Fruit fly (Drosophila melanogaster): ENCODE results near the gene CG5435.

DNA sequence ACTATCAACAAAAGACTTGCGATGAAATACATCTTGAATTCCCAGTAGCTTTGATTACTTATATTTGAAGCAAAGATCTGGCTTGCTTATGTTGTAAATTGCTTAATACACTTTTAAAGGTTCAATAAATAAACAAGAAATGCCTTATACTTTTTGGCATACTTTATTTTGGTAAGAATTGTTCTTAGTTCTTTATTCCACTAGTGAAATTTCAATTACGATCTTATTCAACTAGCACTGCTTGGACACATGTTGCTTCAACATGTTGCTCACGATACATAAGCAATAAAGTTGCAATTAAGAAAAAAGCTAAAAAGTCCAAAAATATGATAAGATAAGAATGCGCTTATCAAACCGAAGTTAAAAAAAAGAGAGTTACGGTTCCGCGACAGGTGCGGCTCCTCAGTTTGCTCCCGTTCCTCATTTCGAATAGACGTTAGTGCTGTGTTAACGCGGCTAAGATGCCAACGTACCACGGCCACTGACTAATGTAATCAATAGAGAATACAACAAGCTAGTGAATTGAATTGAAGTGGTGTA, 17.5 kb upstream of the CG5435 start, which contains the start of the genes CG5421 and Oatp33Eb:
- TF ChIP-seq acj6 (GFP tag; optimal IDR thresholded peaks at IDR 0.05), result no peak
- no peak for TF ChIP-seq CG6854 (GFP tag; optimal IDR thresholded peaks at IDR 0.05)
- peak; percentile 19; the same call in 1 of the 3 replicates for TF ChIP-seq eg (GFP tag; IDR thresholded peaks at IDR 0.05)
- TF ChIP-seq CG7368 (GFP tag; optimal IDR thresholded peaks at IDR 0.05), result no peak
- no peak for TF ChIP-seq CG32006 (GFP tag; optimal IDR thresholded peaks at IDR 0.05)
- no peak for TF ChIP-seq CG10669 (GFP tag; optimal IDR thresholded peaks at IDR 0.05)
